Worm (Caenorhabditis elegans) whole organism, early embryonic: ENCODE measurements around the gene Y69A2AR.28.

Experiments
- ama-1 ChIP-seq: fragments of 150-350 bp; optimal IDR thresholded peaks from 2 replicates; lab custom pipeline; 2014
- ceh-13 ChIP-seq: fragments of 200-800 bp; sonication (Bioruptor generic); optimal IDR thresholded peaks from 2 replicates; lab custom pipeline; 2018; ENCODE audit warnings: mild to moderate bottlenecking, missing genetic modification characterization, missing compliant biosample characterization
- ets-7 ChIP-seq: sonication (generic microtip); optimal IDR thresholded peaks from 2 replicates; lab custom pipeline; 2016; ENCODE audit warnings: missing genotype, missing genetic modification characterization, missing compliant biosample characterization
- hmbx-1 ChIP-seq: sonication (generic microtip); optimal IDR thresholded peaks from 2 replicates; lab custom pipeline; 2016; ENCODE audit warnings: mild to moderate bottlenecking, missing genetic modification characterization, missing compliant biosample characterization
- hmg-4 ChIP-seq: fragments of 200-800 bp; sonication (Bioruptor generic); optimal IDR thresholded peaks from 2 replicates; lab custom pipeline; 2018; ENCODE audit warnings: mild to moderate bottlenecking, missing genetic modification characterization, missing compliant biosample characterization
- pes-1 ChIP-seq: fragments of 200-800 bp; sonication (Bioruptor generic); IDR thresholded peaks from 2 replicates; pipeline ENCODE4 v1.3.6; 2022; ENCODE audit warnings: missing genetic modification reagents, missing genetic modification characterization, missing compliant biosample characterization

- no peak for TF ChIP-seq ceh-13
- no peak for TF ChIP-seq hmbx-1
- no peak for TF ChIP-seq ama-1
- no peak for TF ChIP-seq ets-7 (tag; lab: Kevin White, UChicago)
- no peak for TF ChIP-seq hmg-4 (GFP tag; lab: Kevin White, UChicago)
- TF ChIP-seq pes-1 (GFP tag; lab: Robert Waterston, UW), result no peak
Observed at ce11 chrIV:2613754-2614244, 938 bp upstream of the Y69A2AR.28 start, which contains the start of gene daao-1.
